Fruit fly (Drosophila melanogaster) whole organism, embryonic: Measurements from ENCODE around the gene HDAC4.

Source experiments
- Abd-B ChIP-seq: fragments of 200-800 bp; sonication (Bioruptor generic); optimal IDR thresholded peaks from 2 replicates; lab custom pipeline; 2018; ENCODE audit warnings: missing biosample characterization, mild to moderate bottlenecking, missing genetic modification characterization, moderate library complexity
- Bgb ChIP-seq: fragments of 200-800 bp; sonication (Bioruptor generic); IDR thresholded peaks from 2 replicates; pipeline ENCODE4 v1.3.6; 2022; ENCODE audit warnings: missing biosample characterization, missing genetic modification characterization; ENCODE audit not compliant: partially characterized antibody
- CG10274 ChIP-seq: fragments of 200-800 bp; sonication (Bioruptor generic); optimal IDR thresholded peaks from 3 replicates; lab custom pipeline; 2017; ENCODE audit warnings: missing biosample characterization, mild to moderate bottlenecking, missing genetic modification characterization
- CG10462 ChIP-seq: fragments of 200-800 bp; sonication (Bioruptor generic); optimal IDR thresholded peaks from 2 replicates; lab custom pipeline; 2016; ENCODE audit warnings: missing biosample characterization, missing genetic modification characterization
- CG11695 ChIP-seq: fragments of 200-800 bp; sonication (Bioruptor generic); IDR thresholded peaks from 3 replicates; pipeline ENCODE4 v1.3.6; 2022; ENCODE audit warnings: missing biosample characterization, missing genetic modification characterization
- CG12071 ChIP-seq: fragments of 200-800 bp; sonication (Bioruptor generic); optimal IDR thresholded peaks from 3 replicates; lab custom pipeline; 2018; ENCODE audit warnings: missing biosample characterization, mild to moderate bottlenecking, missing genetic modification characterization
- CG12236 ChIP-seq: fragments of 200-800 bp; sonication (Bioruptor generic); optimal IDR thresholded peaks from 2 replicates; lab custom pipeline; 2016; ENCODE audit warnings: missing biosample characterization, missing genetic modification characterization
- CG1233 ChIP-seq: fragments of 200-800 bp; sonication (Bioruptor generic); optimal IDR thresholded peaks from 4 replicates; lab custom pipeline; 2018; ENCODE audit warnings: missing biosample characterization, mild to moderate bottlenecking, missing genetic modification characterization
- CG12744 ChIP-seq: fragments of 200-800 bp; sonication (Bioruptor generic); optimal IDR thresholded peaks from 2 replicates; lab custom pipeline; 2016; ENCODE audit warnings: missing biosample characterization, missing genetic modification characterization
- CG15269 ChIP-seq: fragments of 200-800 bp; sonication (Bioruptor generic); optimal IDR thresholded peaks from 2 replicates; lab custom pipeline; 2018; ENCODE audit warnings: missing biosample characterization, mild to moderate bottlenecking, missing genetic modification characterization, moderate library complexity
- CG18476 ChIP-seq: fragments of 200-800 bp; sonication (Bioruptor generic); optimal IDR thresholded peaks from 2 replicates; lab custom pipeline; 2016; ENCODE audit warnings: missing biosample characterization, mild to moderate bottlenecking, missing genetic modification characterization
- CG18764 ChIP-seq: fragments of 200-800 bp; sonication (Bioruptor generic); optimal IDR thresholded peaks from 3 replicates; lab custom pipeline; 2016; ENCODE audit warnings: missing biosample characterization, missing genetic modification characterization
- CG2116 ChIP-seq: fragments of 200-800 bp; sonication (Bioruptor generic); optimal IDR thresholded peaks from 3 replicates; lab custom pipeline; 2018; ENCODE audit warnings: missing biosample characterization, mild to moderate bottlenecking, missing genetic modification characterization
- CG2129 ChIP-seq: fragments of 200-800 bp; sonication (Bioruptor generic); IDR thresholded peaks from 2 replicates; pipeline ENCODE4 v1.3.6; 2022; ENCODE audit warnings: missing biosample characterization, missing genetic modification characterization; ENCODE audit not compliant: partially characterized antibody
- CG32532 ChIP-seq: fragments of 200-800 bp; sonication (Bioruptor generic); IDR thresholded peaks from 2 replicates; pipeline ENCODE4 v1.3.6; 2022; ENCODE audit warnings: missing biosample characterization, missing genetic modification characterization
- CG32767 ChIP-seq: fragments of 200-800 bp; sonication (Bioruptor generic); IDR thresholded peaks from 2 replicates; pipeline ENCODE4 v1.3.6; 2022; ENCODE audit warnings: missing biosample characterization, missing genetic modification characterization
- CG4404 ChIP-seq: fragments of 200-800 bp; sonication (Bioruptor generic); IDR thresholded peaks from 2 replicates; pipeline ENCODE4 v1.3.6; 2022; ENCODE audit warnings: missing biosample characterization, missing genetic modification characterization
- CG4730 ChIP-seq: fragments of 200-800 bp; sonication (Bioruptor generic); IDR thresholded peaks from 2 replicates; pipeline ENCODE4 v1.3.6; 2022; ENCODE audit warnings: missing biosample characterization, missing genetic modification characterization
- CG7372 ChIP-seq: fragments of 200-800 bp; sonication (Bioruptor generic); IDR thresholded peaks from 2 replicates; pipeline ENCODE4 v1.3.6; 2022; ENCODE audit warnings: missing biosample characterization, missing genetic modification characterization
- CG7786 ChIP-seq: fragments of 200-800 bp; sonication (Bioruptor generic); optimal IDR thresholded peaks from 2 replicates; lab custom pipeline; 2016; ENCODE audit warnings: missing biosample characterization, missing genetic modification characterization
- CG7839 ChIP-seq: fragments of 200-800 bp; sonication (Bioruptor generic); optimal IDR thresholded peaks from 3 replicates; lab custom pipeline; 2018; ENCODE audit warnings: missing biosample characterization, mild to moderate bottlenecking, missing genetic modification characterization, moderate library complexity
- CG8089 ChIP-seq: fragments of 200-800 bp; sonication (Bioruptor generic); optimal IDR thresholded peaks from 3 replicates; lab custom pipeline; 2016; ENCODE audit warnings: missing biosample characterization, missing genetic modification characterization
- CG8944 ChIP-seq: fragments of 200-800 bp; sonication (Bioruptor generic); optimal IDR thresholded peaks from 3 replicates; lab custom pipeline; 2016; ENCODE audit warnings: missing biosample characterization, missing genetic modification characterization
- CrebB ChIP-seq: fragments of 200-800 bp; sonication (Bioruptor generic); optimal IDR thresholded peaks from 3 replicates; lab custom pipeline; 2018; ENCODE audit warnings: missing biosample characterization, mild to moderate bottlenecking, missing genetic modification characterization
- Dip2 ChIP-seq: fragments of 200-800 bp; sonication (Bioruptor generic); IDR thresholded peaks from 2 replicates; pipeline ENCODE4 v1.3.6; 2022; ENCODE audit warnings: missing biosample characterization, missing genetic modification characterization
- Elba2 ChIP-seq: fragments of 200-800 bp; sonication (Bioruptor generic); optimal IDR thresholded peaks from 3 replicates; lab custom pipeline; 2016; ENCODE audit warnings: missing biosample characterization, missing genetic modification characterization
- HLH3B ChIP-seq: fragments of 200-800 bp; sonication (Bioruptor generic); IDR thresholded peaks from 2 replicates; pipeline ENCODE4 v1.3.6; 2022; ENCODE audit warnings: missing biosample characterization, missing genetic modification characterization
- Hr39 ChIP-seq: fragments of >200 bp; optimal IDR thresholded peaks from 2 replicates; lab custom pipeline; 2017
- Hr51 ChIP-seq, 2 experiments: fragments of 200-800 bp; sonication (Bioruptor generic); optimal IDR thresholded peaks; 2 replicates in 1 of 2; 3 replicates in 1 of 2; lab custom pipeline; 2016 to 2018; ENCODE audit warnings: missing biosample characterization in 2 of 2, missing genetic modification characterization in 2 of 2, mild to moderate bottlenecking in 1 of 2, moderate library complexity in 1 of 2
- Lhr ChIP-seq: fragments of 200-800 bp; sonication (Bioruptor generic); optimal IDR thresholded peaks from 3 replicates; lab custom pipeline; 2017; ENCODE audit warnings: mild to moderate bottlenecking, missing biosample characterization, missing genetic modification reagents, missing genetic modification characterization
- Med ChIP-seq: fragments of 200-800 bp; sonication (Bioruptor generic); peaks from one replicate; lab custom pipeline; 2016; ENCODE audit warnings: missing biosample characterization, missing genetic modification characterization, mild to moderate bottlenecking, inconsistent platforms, moderate library complexity
- NK7.1 ChIP-seq: fragments of 200-800 bp; sonication (Bioruptor generic); optimal IDR thresholded peaks from 3 replicates; lab custom pipeline; 2016; ENCODE audit warnings: missing biosample characterization, missing genetic modification characterization
- Opbp ChIP-seq: fragments of 200-800 bp; sonication (Bioruptor generic); IDR thresholded peaks from 3 replicates; pipeline ENCODE4 v1.3.6; 2022; ENCODE audit warnings: missing biosample characterization, missing genetic modification characterization; ENCODE audit not compliant: partially characterized antibody
- Rfx ChIP-seq: fragments of 200-800 bp; sonication (Bioruptor generic); IDR thresholded peaks from 2 replicates; pipeline ENCODE4 v1.3.6; 2022; ENCODE audit warnings: missing biosample characterization, missing genetic modification characterization
- Spps ChIP-seq: fragments of 200-800 bp; sonication (Bioruptor generic); optimal IDR thresholded peaks from 2 replicates; lab custom pipeline; 2018; ENCODE audit warnings: missing biosample characterization, mild to moderate bottlenecking, missing genetic modification characterization
- Usf ChIP-seq: fragments of 200-800 bp; sonication (Bioruptor generic); optimal IDR thresholded peaks from 2 replicates; lab custom pipeline; 2017; ENCODE audit warnings: missing genotype, missing biosample characterization, missing genetic modification characterization
- ase ChIP-seq: fragments of 200-800 bp; sonication (Bioruptor generic); IDR thresholded peaks from 3 replicates; pipeline ENCODE4 v1.3.6; 2022; ENCODE audit warnings: missing biosample characterization, missing genetic modification characterization
- bsh ChIP-seq, 2 experiments: fragments of 200-800 bp; sonication (Bioruptor generic); optimal IDR thresholded peaks; 2 replicates each; lab custom pipeline; 2017 to 2018; ENCODE audit warnings: mild to moderate bottlenecking in 2 of 2, missing biosample characterization in 2 of 2, missing genetic modification characterization in 2 of 2, moderate library complexity in 1 of 2
- cad ChIP-seq: fragments of >200 bp; optimal IDR thresholded peaks from 2 replicates; lab custom pipeline; 2017; ENCODE audit warnings: missing biosample characterization, missing genetic modification characterization
- cwo ChIP-seq: fragments of 200-800 bp; sonication (Bioruptor generic); optimal IDR thresholded peaks from 3 replicates; lab custom pipeline; 2017; ENCODE audit warnings: missing biosample characterization, missing genetic modification characterization, mild to moderate bottlenecking, moderate library complexity, missing genetic modification reagents
- disco-r ChIP-seq: fragments of 200-800 bp; sonication (Bioruptor generic); optimal IDR thresholded peaks from 2 replicates; lab custom pipeline; 2016; ENCODE audit warnings: missing biosample characterization, missing genetic modification characterization
- dm ChIP-seq: fragments of 200-800 bp; sonication (Bioruptor generic); optimal IDR thresholded peaks from 3 replicates; lab custom pipeline; 2016; ENCODE audit warnings: missing biosample characterization, missing genetic modification characterization
- jigr1 ChIP-seq: fragments of 200-800 bp; sonication (Bioruptor generic); IDR thresholded peaks from 3 replicates; pipeline ENCODE4 v1.3.6; 2022; ENCODE audit warnings: missing biosample characterization, missing genetic modification characterization
- ken ChIP-seq: fragments of 200-800 bp; sonication (Bioruptor generic); IDR thresholded peaks from 3 replicates; pipeline ENCODE4 v1.3.6; 2022; ENCODE audit warnings: missing biosample characterization, missing genetic modification characterization
- lab ChIP-seq: fragments of 200-800 bp; sonication (Bioruptor generic); optimal IDR thresholded peaks from 3 replicates; lab custom pipeline; 2017; ENCODE audit warnings: missing biosample characterization, missing genetic modification characterization, mild to moderate bottlenecking, moderate library complexity, missing genetic modification reagents
- otp ChIP-seq: fragments of 200-800 bp; sonication (Bioruptor generic); IDR thresholded peaks from 3 replicates; pipeline ENCODE4, ENCODE4 v1.3.6; 2022; ENCODE audit warnings: missing biosample characterization, missing genetic modification characterization
- pho ChIP-seq: fragments of 200-800 bp; sonication (Bioruptor generic); optimal IDR thresholded peaks from 2 replicates; lab custom pipeline; 2016; ENCODE audit warnings: missing biosample characterization, missing genetic modification characterization
- prd ChIP-seq, 3 experiments: fragments of >200 bp in 2 of 3; fragments of 200-800 bp in 1 of 3; sonication (Bioruptor generic) in 1 of 3; optimal IDR thresholded peaks in 2 of 3; IDR thresholded peaks in 1 of 3; 2 replicates in 2 of 3; 3 replicates in 1 of 3; pipeline versions ENCODE4 v1.3.6 to Lab custom; 2017 to 2022; ENCODE audit warnings: missing biosample characterization in 1 of 3, missing genetic modification characterization in 1 of 3
- tio ChIP-seq: fragments of 200-800 bp; sonication (Bioruptor generic); optimal IDR thresholded peaks from 2 replicates; lab custom pipeline; 2017; ENCODE audit warnings: missing biosample characterization, missing genetic modification characterization, inconsistent platforms
- tup ChIP-seq: fragments of 200-800 bp; sonication (Bioruptor generic); optimal IDR thresholded peaks from 2 replicates; lab custom pipeline; 2016; ENCODE audit warnings: missing biosample characterization, mild to moderate bottlenecking, missing genetic modification characterization, moderate library complexity
- wek ChIP-seq: fragments of 200-800 bp; sonication (Bioruptor generic); optimal IDR thresholded peaks from 3 replicates; lab custom pipeline; 2018; ENCODE audit warnings: missing biosample characterization, mild to moderate bottlenecking, missing genetic modification characterization, moderate library complexity

Gene HDAC4

dm6 chrX:13214056-13214455, 71.4 kb downstream of the HDAC4 start (continued):
- TF ChIP-seq CG4404 (GFP tag; lab: Robert Waterston, UW) (no peak), Hr39 (lab: Kevin White, UChicago) (no peak), CG11695 (GFP tag; lab: Robert Waterston, UW) (peak; percentile 76), CG12744 (peak; percentile 63), CG8944 (GFP tag; lab: Kevin White, UChicago) (peak; percentile 71), CG7786 (peak; percentile 49), tup (no peak), ase (peak; percentile 67; the same call in 2 of the 3 replicates), CG15269 (peak; percentile 63), dm (GFP tag; lab: Kevin White, UChicago) (peak; percentile 23), cad (no peak), Lhr (GFP tag; lab: Kevin White, UChicago) (peak; percentile 23), lab (peak; percentile 70), CG2129 (no peak), CG7839 (tag; lab: Kevin White, UChicago) (peak; percentile 70), Elba2 (no peak), bsh (GFP tag; optimal IDR thresholded peaks at IDR 0.05; lab: Kevin White, UChicago) (peak in 1 of 2 experiments; percentile 75), CG18764 (GFP tag; lab: Kevin White, UChicago) (peak; percentile 48), tio (GFP tag; lab: Kevin White, UChicago) (peak; percentile 55), CG7372 (GFP tag; lab: Robert Waterston, UW) (0 out of 2 replicates have a peak, but pooled peaks have one; percentile 10), Rfx (peak; percentile 81), ken (peak; percentile 62; the same call in 1 of the 3 replicates), wek (no peak), pho (peak; percentile 50), CG10462 (GFP tag; lab: Kevin White, UChicago) (peak; percentile 49), CG12236 (GFP tag; lab: Kevin White, UChicago) (peak; percentile 45), Dip2 (GFP tag; lab: Robert Waterston, UW) (no peak), CG18476 (GFP tag; lab: Kevin White, UChicago) (no peak), Usf (GFP tag; lab: Kevin White, UChicago) (no peak), CG32532 (peak; percentile 75), CG8089 (GFP tag; lab: Kevin White, UChicago) (peak; percentile 48), prd (optimal IDR thresholded peaks at IDR 0.05; lab: Kevin White, UChicago) (no peak), prd (GFP tag; IDR thresholded peaks at IDR 0.05; lab: Robert Waterston, UW) (peak; percentile 78), Abd-B (GFP tag; lab: Kevin White, UChicago) (peak; percentile 27), HLH3B (peak; percentile 58), Med (GFP tag; lab: Kevin White, UChicago) (peak; percentile 94), cwo (GFP tag; lab: Kevin White, UChicago) (peak; percentile 51), Spps (tag; lab: Kevin White, UChicago) (peak; percentile 49), CG2116 (GFP tag; lab: Kevin White, UChicago) (peak; percentile 27), jigr1 (GFP tag; lab: Robert Waterston, UW) (no peak), CG10274 (GFP tag; lab: Kevin White, UChicago) (no peak), CG12071 (peak; percentile 52), CG1233 (GFP tag; lab: Kevin White, UChicago) (peak; percentile 30), Hr51 (GFP tag; optimal IDR thresholded peaks at IDR 0.05; lab: Kevin White, UChicago) (peak; percentile 28 to 72), otp (GFP tag; lab: Robert Waterston, UW) (peak; percentile 69), Opbp (no peak), CrebB (peak; percentile 1), CG4730 (GFP tag; lab: Robert Waterston, UW) (peak; percentile 47), NK7.1 (no peak), disco-r (GFP tag; lab: Kevin White, UChicago) (peak; percentile 36), CG32767 (peak; percentile 51), Bgb (GFP tag; lab: Robert Waterston, UW) (no peak)
